Worm (Caenorhabditis elegans) whole organism, midembryonic: Measurements from ENCODE around the gene R08F11.7.

ENCODE experiments used
- T22C8.4 ChIP-seq: fragments of 200-800 bp; sonication (Bioruptor generic); IDR thresholded peaks from 2 replicates; pipeline ENCODE4 v1.3.6; 2022; ENCODE audit warnings: missing genetic modification characterization, missing compliant biosample characterization
- cog-1 ChIP-seq: sonication (generic microtip); optimal IDR thresholded peaks from 2 replicates; lab custom pipeline; 2016; ENCODE audit warnings: missing genetic modification characterization, missing compliant biosample characterization
- ref-1 ChIP-seq: fragments of 200-800 bp; sonication (Bioruptor generic); conservative IDR thresholded peaks from 2 replicates; pipeline ENCODE4 v1.3.6; 2022; ENCODE audit warnings: missing genetic modification reagents, missing genetic modification characterization, missing compliant biosample characterization
- ztf-29 ChIP-seq: fragments of 200-800 bp; sonication (Bioruptor generic); IDR thresholded peaks from 2 replicates; pipeline ENCODE4 v1.3.6; 2022; ENCODE audit warnings: missing genetic modification reagents, missing genetic modification characterization, missing compliant biosample characterization

DNA sequence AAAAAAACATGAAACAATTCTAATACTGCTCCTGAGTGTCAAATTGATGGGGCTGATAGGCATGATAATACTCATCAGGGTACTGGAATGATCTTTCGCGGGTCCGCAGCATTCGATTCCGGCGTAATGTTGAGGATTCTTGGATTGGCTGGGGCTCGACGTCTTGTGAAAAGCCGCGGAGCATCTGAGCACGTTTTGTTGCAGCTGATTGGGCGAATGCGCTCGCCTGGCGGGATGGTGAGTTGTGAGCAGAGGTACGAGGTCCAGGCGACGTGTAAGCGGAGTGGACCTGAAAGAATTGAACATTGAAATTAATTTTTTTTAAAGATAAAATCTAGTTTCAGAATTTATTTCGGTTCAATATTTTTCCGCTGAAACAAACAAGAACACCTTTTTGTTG lies 24.1 kb downstream of the R08F11.7 start:
- TF ChIP-seq T22C8.4 (GFP tag; lab: Robert Waterston, UW) (no peak), cog-1 (tag; lab: Kevin White, UChicago) (no peak), ref-1 (GFP tag; lab: Robert Waterston, UW) (no peak), ztf-29 (GFP tag; lab: Robert Waterston, UW) (no peak)
